Worm (Caenorhabditis elegans) whole organism, L2 larva: ENCODE results near the gene pifk-1.

Experiments used
- lin-39 ChIP-seq: fragments of 150-350 bp; optimal IDR thresholded peaks from 2 replicates; lab custom pipeline; 2014; ENCODE audit warnings: missing biosample characterization, missing genetic modification reagents, missing genetic modification characterization
- mab-5 ChIP-seq: fragments of 150-350 bp; optimal IDR thresholded peaks from 2 replicates; lab custom pipeline; 2014; ENCODE audit warnings: missing biosample characterization, missing genetic modification characterization
- unc-62 ChIP-seq: fragments of 150-350 bp; optimal IDR thresholded peaks from 2 replicates; lab custom pipeline; 2014; ENCODE audit warnings: missing biosample characterization, missing genetic modification reagents, missing genetic modification characterization
- ztf-11 ChIP-seq: sonication (generic microtip); optimal IDR thresholded peaks from 2 replicates; lab custom pipeline; 2017; ENCODE audit warnings: missing biosample characterization, missing genetic modification characterization

- no peak for TF ChIP-seq ztf-11 (tag; lab: Kevin White, UChicago)
- no peak for TF ChIP-seq mab-5 (tag; lab: Kevin White, UChicago)
- no peak for TF ChIP-seq unc-62 (GFP tag; lab: Kevin White, UChicago)
- TF ChIP-seq lin-39 (tag; lab: Kevin White, UChicago) = no peak
Observed at ce11 chrX:876935-877334, 47.4 kb downstream of the pifk-1 start, which contains the start of gene ZC13.1.
